Fruit fly (Drosophila melanogaster): ENCODE data around the gene CG8209.

Gene CG8209

DNA sequence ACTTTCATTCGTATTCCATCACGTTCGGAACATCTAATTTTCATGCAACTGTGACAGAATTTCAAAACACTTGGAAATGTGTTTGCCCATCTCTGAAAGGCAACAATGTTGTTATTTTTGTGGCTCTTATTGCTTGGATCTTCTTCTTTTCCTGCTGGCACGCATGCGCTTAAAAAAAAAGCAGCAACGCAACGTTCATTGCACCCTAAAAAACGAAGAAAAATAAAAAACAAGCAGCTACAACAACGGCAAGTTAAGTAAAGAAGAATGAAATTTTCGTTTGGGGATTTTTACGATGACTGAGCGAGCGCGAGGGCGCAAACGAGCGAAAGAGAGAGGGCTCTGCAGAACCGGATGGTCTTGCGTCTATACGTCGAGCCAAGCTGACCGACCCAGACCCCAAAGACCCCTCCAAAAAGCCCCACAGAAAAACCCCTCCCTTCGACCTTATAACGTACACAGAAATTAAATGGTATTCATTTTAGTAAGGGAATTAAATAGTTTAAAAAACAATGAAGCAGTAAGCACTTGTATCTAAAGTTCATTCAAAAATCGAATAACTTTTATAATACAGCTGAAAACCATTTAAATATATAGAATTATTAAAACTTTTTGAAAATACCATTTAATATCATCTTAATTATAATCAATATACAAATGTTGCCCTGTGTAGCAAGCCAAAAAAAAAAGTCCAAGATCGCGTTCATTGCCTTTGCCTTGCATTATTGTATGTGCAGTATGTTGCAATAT is 17.5 kb downstream of the CG8209 start (continued):
- no peak for TF ChIP-seq Oli (tag; optimal IDR thresholded peaks at IDR 0.05)
- peak; percentile 97 for TF ChIP-seq nom (GFP tag; optimal IDR thresholded peaks at IDR 0.05)
- TF ChIP-seq wek (GFP tag; optimal IDR thresholded peaks at IDR 0.05), result no peak
- no peak for TF ChIP-seq CG13894 (tag; optimal IDR thresholded peaks at IDR 0.05)
- no peak for TF ChIP-seq D (optimal IDR thresholded peaks at IDR 0.05)
- peak; percentile 0 for TF ChIP-seq D (GFP tag; optimal IDR thresholded peaks at IDR 0.05)
- TF ChIP-seq so (GFP tag; IDR thresholded peaks at IDR 0.05), result no peak
- no peak for TF ChIP-seq pzg (GFP tag; optimal IDR thresholded peaks at IDR 0.05)
- TF ChIP-seq CG18619 (GFP tag; optimal IDR thresholded peaks at IDR 0.05), result no peak
- TF ChIP-seq CG8944 (GFP tag; optimal IDR thresholded peaks at IDR 0.05), result no peak
- TF ChIP-seq jing (GFP tag; optimal IDR thresholded peaks at IDR 0.05), result no peak
- TF ChIP-seq slbo (GFP tag; IDR thresholded peaks at IDR 0.05), result no peak
- TF ChIP-seq CG11723 (GFP tag; optimal IDR thresholded peaks at IDR 0.05), result no peak
- TF ChIP-seq chinmo (GFP tag; IDR thresholded peaks at IDR 0.05; ENCODE audit: partially characterized antibody), result peak; percentile 57; the same call in 1 of the 4 replicates
- no peak for TF ChIP-seq twi (tag; optimal IDR thresholded peaks at IDR 0.05)
- peak; percentile 20 for TF ChIP-seq CG10267 (tag; optimal IDR thresholded peaks at IDR 0.05)
- no peak for TF ChIP-seq Dek (tag; optimal IDR thresholded peaks at IDR 0.05)
- no peak for TF ChIP-seq CG17912 (GFP tag; optimal IDR thresholded peaks at IDR 0.05)
- no peak for TF ChIP-seq CG16779 (GFP tag; IDR thresholded peaks at IDR 0.05)
- no peak for TF ChIP-seq gro (GFP tag; optimal IDR thresholded peaks at IDR 0.05)
- TF ChIP-seq CG14710 (tag; optimal IDR thresholded peaks at IDR 0.05), result peak; percentile 43
- TF ChIP-seq vvl (GFP tag; IDR thresholded peaks at IDR 0.05), result peak; percentile 14; the same call in 1 of the 2 replicates
- peak; percentile 49 for TF ChIP-seq kni (GFP tag; optimal IDR thresholded peaks at IDR 0.05)
- no peak for TF ChIP-seq ewg (GFP tag; optimal IDR thresholded peaks at IDR 0.05)
- TF ChIP-seq grn (GFP tag; optimal IDR thresholded peaks at IDR 0.05), result no peak
- TF ChIP-seq CG10979 (tag; optimal IDR thresholded peaks at IDR 0.05), result peak; percentile 59
- TF ChIP-seq CG13123 (GFP tag; optimal IDR thresholded peaks at IDR 0.05), result no peak
- no peak for TF ChIP-seq eyg (GFP tag; optimal IDR thresholded peaks at IDR 0.05)
- TF ChIP-seq Bteb2 (GFP tag; optimal IDR thresholded peaks at IDR 0.05), result no peak
- TF ChIP-seq lov (optimal IDR thresholded peaks at IDR 0.05), result no peak
- no peak for TF ChIP-seq lov (GFP tag; IDR thresholded peaks at IDR 0.05)
- peak; percentile 1 for TF ChIP-seq Blimp-1 (GFP tag; optimal IDR thresholded peaks at IDR 0.05)
- TF ChIP-seq Abd-B (GFP tag; optimal IDR thresholded peaks at IDR 0.05), result peak; percentile 15
- TF ChIP-seq her (GFP tag; optimal IDR thresholded peaks at IDR 0.05), result no peak
- no peak for TF ChIP-seq CG12155 (GFP tag; optimal IDR thresholded peaks at IDR 0.05)
- TF ChIP-seq Hr3 (GFP tag; optimal IDR thresholded peaks at IDR 0.05), result no peak

DNA sequence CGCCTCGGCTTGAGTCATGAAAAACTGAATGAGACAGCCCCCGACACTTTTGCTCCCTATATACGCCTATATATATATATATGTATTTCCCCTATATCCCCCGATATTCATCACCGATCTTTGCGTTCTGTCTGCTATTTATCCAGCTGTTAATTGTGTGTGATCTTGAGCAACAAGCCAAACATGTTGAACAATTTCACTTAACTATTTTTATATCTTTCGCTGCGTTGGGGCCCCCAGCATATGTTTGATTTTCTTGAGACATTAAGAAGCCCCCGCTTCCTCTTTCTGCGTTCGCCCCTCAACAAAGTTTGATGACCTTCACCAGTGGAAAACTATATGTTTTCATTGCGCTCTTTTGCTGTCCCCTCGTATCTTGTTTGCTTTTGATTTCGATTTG is 20.2 kb downstream of the CG8209 start:
- TF ChIP-seq jing (GFP tag; optimal IDR thresholded peaks at IDR 0.05) (no peak), CG2678 (tag; optimal IDR thresholded peaks at IDR 0.05) (peak; percentile 33), abd-A (tag; optimal IDR thresholded peaks at IDR 0.05) (no peak), Ets97D (GFP tag; optimal IDR thresholded peaks at IDR 0.05) (no peak), Dp (GFP tag; optimal IDR thresholded peaks at IDR 0.05) (no peak), CG13424 (tag; optimal IDR thresholded peaks at IDR 0.05) (no peak), D (optimal IDR thresholded peaks at IDR 0.05) (no peak), D (GFP tag; optimal IDR thresholded peaks at IDR 0.05) (peak; percentile 15), E2f2 (GFP tag; IDR thresholded peaks at IDR 0.05) (no peak), CG10209 (GFP tag; optimal IDR thresholded peaks at IDR 0.05) (peak; percentile 21), CG10267 (tag; optimal IDR thresholded peaks at IDR 0.05) (no peak), dysf (GFP tag; IDR thresholded peaks at IDR 0.05) (no peak), CG15696 (tag; optimal IDR thresholded peaks at IDR 0.05) (peak; percentile 42), ERR (GFP tag; optimal IDR thresholded peaks at IDR 0.05) (no peak), org-1 (GFP tag; optimal IDR thresholded peaks at IDR 0.05) (peak; percentile 5), CG6689 (GFP tag; IDR thresholded peaks at IDR 0.05) (no peak), Awh (GFP tag; IDR thresholded peaks at IDR 0.05) (peak; percentile 26; the same call in 1 of the 2 replicates), tx (GFP tag; optimal IDR thresholded peaks at IDR 0.05) (no peak), ftz-f1 (GFP tag; optimal IDR thresholded peaks at IDR 0.05) (no peak)
